Worm (Caenorhabditis elegans): ENCODE results near the gene sre-3.
A peak's percentile ranks its signal among the peaks of the same experiment; 100 is the strongest.

Gene sre-3

ce11 chrII:7337469-7337893, 48.1 kb upstream of the sre-3 start (continued):
- TF ChIP-seq swsn-7 (tag; optimal IDR thresholded peaks at IDR 0.05): peak; percentile 63
- TF ChIP-seq nhr-71 (tag; optimal IDR thresholded peaks at IDR 0.05): peak; percentile 92
- TF ChIP-seq ama-1 (optimal IDR thresholded peaks at IDR 0.05): peak; percentile 34
- no peak for TF ChIP-seq nhr-76 (tag; optimal IDR thresholded peaks at IDR 0.05)
- peak; percentile 89 for TF ChIP-seq nhr-90 (tag; optimal IDR thresholded peaks at IDR 0.05; ENCODE audit: poor library complexity)
- 0 out of 2 replicates have a peak, but pooled peaks have one; percentile 55 for TF ChIP-seq mab-9 (GFP tag; IDR thresholded peaks at IDR 0.05)
- TF ChIP-seq fkh-4 (tag; optimal IDR thresholded peaks at IDR 0.05; ENCODE audit: borderline replicate concordance): peak; percentile 47
- TF ChIP-seq egl-27 (tag; optimal IDR thresholded peaks at IDR 0.05): peak; percentile 53 to 59
- peak; percentile 31 to 80 for TF ChIP-seq lin-35 (GFP tag; optimal IDR thresholded peaks at IDR 0.05)
- no peak for TF ChIP-seq aly-2 (tag; optimal IDR thresholded peaks at IDR 0.05)
- TF ChIP-seq elt-3 (tag; optimal IDR thresholded peaks at IDR 0.05): peak in 5 of 6 experiments; percentile 15 to 95 (median 48)
- TF ChIP-seq C16A3.4 (tag; optimal IDR thresholded peaks at IDR 0.05): peak; percentile 57
- peak; percentile 24 for TF ChIP-seq lir-3 (tag; optimal IDR thresholded peaks at IDR 0.05; ENCODE audit: poor library complexity)
- TF ChIP-seq hlh-17 (GFP tag; optimal IDR thresholded peaks at IDR 0.05; ENCODE audit: borderline replicate concordance): no peak
- peak; percentile 42 for TF ChIP-seq mep-1 (tag; optimal IDR thresholded peaks at IDR 0.05)
- no peak for TF ChIP-seq unc-62 (GFP tag; optimal IDR thresholded peaks at IDR 0.05)
- TF ChIP-seq isw-1 (GFP tag; IDR thresholded peaks at IDR 0.05): 0 out of 2 replicates have a peak, but pooled peaks have one; percentile 7
- TF ChIP-seq rnt-1 (tag; optimal IDR thresholded peaks at IDR 0.05): peak; percentile 30

- TF ChIP-seq sptf-1 (tag; optimal IDR thresholded peaks at IDR 0.05): no peak
- peak; percentile 35 for TF ChIP-seq tbx-2 (tag; optimal IDR thresholded peaks at IDR 0.05)
- no peak for TF ChIP-seq Y116A8C.19 (tag; optimal IDR thresholded peaks at IDR 0.05; ENCODE audit: borderline replicate concordance)
- TF ChIP-seq irx-1 (tag; optimal IDR thresholded peaks at IDR 0.05): peak; percentile 44
- TF ChIP-seq nhr-90 (tag; optimal IDR thresholded peaks at IDR 0.05; ENCODE audit: poor library complexity): peak; percentile 73
- TF ChIP-seq aly-2 (tag; optimal IDR thresholded peaks at IDR 0.05): no peak
- peak; percentile 85 for TF ChIP-seq lin-14 (GFP tag; optimal IDR thresholded peaks at IDR 0.05)
- TF ChIP-seq pqm-1 (tag; optimal IDR thresholded peaks at IDR 0.05): no peak
- TF ChIP-seq lin-35 (GFP tag; optimal IDR thresholded peaks at IDR 0.05): peak in 1 of 2 experiments; percentile 40
- TF ChIP-seq unc-30 (tag; optimal IDR thresholded peaks at IDR 0.05): no peak
- TF ChIP-seq ceh-88 (GFP tag; IDR thresholded peaks at IDR 0.05): no peak
- no peak for TF ChIP-seq unc-62 (GFP tag; optimal IDR thresholded peaks at IDR 0.05)
- peak; percentile 14 for TF ChIP-seq rnt-1 (tag; optimal IDR thresholded peaks at IDR 0.05)
- no peak for TF ChIP-seq isw-1 (GFP tag; IDR thresholded peaks at IDR 0.05)
- no peak for TF ChIP-seq skn-1 (tag; optimal IDR thresholded peaks at IDR 0.05)
- TF ChIP-seq xbp-1 (tag; optimal IDR thresholded peaks at IDR 0.05): no peak
- no peak for TF ChIP-seq pax-3 (tag; optimal IDR thresholded peaks at IDR 0.05)
- peak; percentile 66 for TF ChIP-seq snu-23 (GFP tag; optimal IDR thresholded peaks at IDR 0.05)
- no peak for TF ChIP-seq hlh-4 (tag; optimal IDR thresholded peaks at IDR 0.05)
- TF ChIP-seq lsy-2 (tag; optimal IDR thresholded peaks at IDR 0.05): peak; percentile 28 to 40
- peak; percentile 88 for TF ChIP-seq nhr-71 (tag; optimal IDR thresholded peaks at IDR 0.05)
- TF ChIP-seq mdl-1 (tag; optimal IDR thresholded peaks at IDR 0.05): peak in 1 of 2 experiments; percentile 58
- no peak for TF ChIP-seq ztf-11 (tag; optimal IDR thresholded peaks at IDR 0.05)
- peak; percentile 61 for TF ChIP-seq vab-15 (tag; optimal IDR thresholded peaks at IDR 0.05)
- no peak for TF ChIP-seq ceh-82 (tag; optimal IDR thresholded peaks at IDR 0.05)
- no peak for TF ChIP-seq tlp-1 (tag; optimal IDR thresholded peaks at IDR 0.05)
- no peak for TF ChIP-seq lin-39 (tag; optimal IDR thresholded peaks at IDR 0.05)
- TF ChIP-seq sox-4 (tag; optimal IDR thresholded peaks at IDR 0.05): no peak
- TF ChIP-seq dpl-1 (GFP tag; optimal IDR thresholded peaks at IDR 0.05): no peak
- TF ChIP-seq pag-3 (tag; optimal IDR thresholded peaks at IDR 0.05; ENCODE audit: borderline replicate concordance, insufficient read depth): no peak
- TF ChIP-seq jun-1 (tag; optimal IDR thresholded peaks at IDR 0.05): no peak
- TF ChIP-seq nhr-20 (tag; optimal IDR thresholded peaks at IDR 0.05): peak; percentile 89
- TF ChIP-seq fos-1 (tag; optimal IDR thresholded peaks at IDR 0.05): peak; percentile 18
- TF ChIP-seq nhr-19 (GFP tag; conservative IDR thresholded peaks at IDR 0.05): peak; percentile 74
- peak; percentile 98 for TF ChIP-seq nhr-85 (tag)
- TF ChIP-seq blmp-1 (tag; optimal IDR thresholded peaks at IDR 0.05): peak; percentile 89
- no peak for TF ChIP-seq mep-1 (tag; optimal IDR thresholded peaks at IDR 0.05)
- TF ChIP-seq nhr-237 (tag; optimal IDR thresholded peaks at IDR 0.05): no peak
- TF ChIP-seq unc-130 (tag; optimal IDR thresholded peaks at IDR 0.05): peak; percentile 28
- TF ChIP-seq nhr-47 (tag; optimal IDR thresholded peaks at IDR 0.05): peak; percentile 46
These were observed 46.5 kb upstream of the sre-3 start, which contains the start of gene nhr-21 for ce11 chrII:7338995-7339394. Gene nhr-21, plus strand, starts transcription at chrII:7339229.

All from whole organism, L1 larva.